Fruit fly (Drosophila melanogaster): Measurements from ENCODE around the gene CG10359.

CG10359 gene

dm6 chr3L:3611892-3612291 lies at the start of gene CG10359:
TSS of gene CG10359 (plus strand) at chr3L:3612192.
- TF ChIP-seq ttk (optimal IDR thresholded peaks at IDR 0.05) = no peak
- no peak for TF ChIP-seq h (optimal IDR thresholded peaks at IDR 0.05)
- no peak for TF ChIP-seq Myc (optimal IDR thresholded peaks at IDR 0.05)
- no peak for TF ChIP-seq psq (optimal IDR thresholded peaks at IDR 0.05)
- TF ChIP-seq insv (optimal IDR thresholded peaks at IDR 0.05) = no peak
- TF ChIP-seq Sin3A (optimal IDR thresholded peaks at IDR 0.05) = no peak

DNA sequence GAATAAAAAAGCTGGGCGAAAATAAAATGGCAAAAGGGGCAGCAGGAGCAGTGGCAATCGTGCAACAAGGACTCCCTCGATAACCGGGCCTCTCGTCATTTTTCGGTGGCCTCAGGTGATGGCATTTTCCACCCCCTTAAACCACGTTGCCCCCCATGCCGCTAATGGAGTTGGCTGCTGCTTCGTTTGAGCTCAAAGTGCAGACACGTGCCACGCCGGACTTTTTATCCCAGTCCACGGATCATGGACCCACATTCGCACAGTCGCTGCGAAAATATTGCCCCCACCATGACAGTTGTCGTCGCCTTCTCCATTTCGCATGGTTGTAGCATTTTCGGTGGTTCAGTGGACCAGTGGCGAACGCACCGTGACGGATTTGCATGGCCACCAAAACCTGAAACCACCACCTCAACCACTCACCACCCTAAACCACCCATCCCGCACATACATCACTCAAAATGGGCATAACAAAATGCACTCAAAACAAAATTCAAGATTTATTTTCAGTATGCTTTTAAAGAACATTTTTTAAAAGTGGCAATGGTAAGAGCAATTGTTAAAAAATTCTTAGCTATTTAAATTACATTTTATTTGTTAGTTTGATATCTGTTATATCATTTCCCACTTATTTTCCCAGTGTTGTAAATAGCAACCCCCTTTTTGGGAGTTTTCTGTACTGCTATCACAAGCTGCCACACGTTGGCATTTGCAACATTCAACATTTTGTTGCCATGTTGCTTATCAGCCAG lies 45.1 kb upstream of the CG10359 start:
- TF ChIP-seq Myc (optimal IDR thresholded peaks at IDR 0.05) (no peak), h (optimal IDR thresholded peaks at IDR 0.05) (no peak), ttk (optimal IDR thresholded peaks at IDR 0.05) (no peak), insv (optimal IDR thresholded peaks at IDR 0.05) (no peak), Sin3A (optimal IDR thresholded peaks at IDR 0.05) (no peak), psq (optimal IDR thresholded peaks at IDR 0.05) (no peak)

dm6 chr3L:3569109-3569508 lies 42.9 kb upstream of the CG10359 start:
- TF ChIP-seq h (optimal IDR thresholded peaks at IDR 0.05) (no peak), ttk (optimal IDR thresholded peaks at IDR 0.05) (no peak), psq (optimal IDR thresholded peaks at IDR 0.05) (no peak), Myc (optimal IDR thresholded peaks at IDR 0.05) (no peak)

DNA sequence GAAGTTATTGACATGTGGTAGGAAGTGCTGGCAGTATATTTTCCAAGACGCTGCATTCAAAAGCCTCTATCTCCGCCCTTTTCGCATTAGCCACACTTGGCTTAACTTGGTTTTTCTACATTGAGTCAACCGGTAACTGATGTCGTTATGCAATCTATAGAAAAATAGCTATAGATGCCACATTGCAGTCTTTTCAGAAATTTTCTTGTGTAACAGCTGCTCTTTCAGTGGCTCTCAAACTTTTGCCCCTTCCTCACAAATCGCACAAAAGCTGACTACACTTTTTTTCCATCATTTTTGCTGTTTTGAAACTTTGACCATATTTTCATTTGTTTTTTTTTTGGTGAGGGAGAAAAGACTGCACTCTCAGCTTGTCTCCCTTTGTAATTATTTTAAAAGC lies 41.4 kb upstream of the CG10359 start:
- no peak for TF ChIP-seq Myc (optimal IDR thresholded peaks at IDR 0.05)
- TF ChIP-seq insv (optimal IDR thresholded peaks at IDR 0.05) = no peak
- no peak for TF ChIP-seq psq (optimal IDR thresholded peaks at IDR 0.05)
- no peak for TF ChIP-seq h (optimal IDR thresholded peaks at IDR 0.05)
- no peak for TF ChIP-seq ttk (optimal IDR thresholded peaks at IDR 0.05)
- TF ChIP-seq Sin3A (optimal IDR thresholded peaks at IDR 0.05) = no peak

DNA sequence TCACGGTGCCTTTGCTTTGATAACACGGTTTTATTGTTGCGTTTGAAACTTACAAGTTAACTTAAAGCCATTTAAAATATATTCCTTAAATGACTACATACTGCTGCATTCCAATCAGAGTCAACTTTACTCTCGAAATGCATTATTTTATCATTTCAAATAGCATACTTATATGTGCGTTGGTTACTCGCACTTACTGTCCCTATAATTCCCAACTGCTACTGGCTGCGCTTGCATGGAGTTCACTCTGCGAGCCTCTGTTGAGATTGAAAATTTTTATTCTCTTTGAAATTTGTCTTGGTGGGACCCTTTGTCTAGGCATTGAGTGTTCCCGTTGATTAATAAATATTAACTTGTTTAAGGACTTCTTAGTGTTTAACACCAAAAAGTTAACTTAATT lies 18.4 kb upstream of the CG10359 start:
- TF ChIP-seq ttk (optimal IDR thresholded peaks at IDR 0.05) (no peak), insv (optimal IDR thresholded peaks at IDR 0.05) (no peak), h (optimal IDR thresholded peaks at IDR 0.05) (no peak), psq (optimal IDR thresholded peaks at IDR 0.05) (no peak), Sin3A (optimal IDR thresholded peaks at IDR 0.05) (no peak), Myc (optimal IDR thresholded peaks at IDR 0.05) (no peak)

DNA sequence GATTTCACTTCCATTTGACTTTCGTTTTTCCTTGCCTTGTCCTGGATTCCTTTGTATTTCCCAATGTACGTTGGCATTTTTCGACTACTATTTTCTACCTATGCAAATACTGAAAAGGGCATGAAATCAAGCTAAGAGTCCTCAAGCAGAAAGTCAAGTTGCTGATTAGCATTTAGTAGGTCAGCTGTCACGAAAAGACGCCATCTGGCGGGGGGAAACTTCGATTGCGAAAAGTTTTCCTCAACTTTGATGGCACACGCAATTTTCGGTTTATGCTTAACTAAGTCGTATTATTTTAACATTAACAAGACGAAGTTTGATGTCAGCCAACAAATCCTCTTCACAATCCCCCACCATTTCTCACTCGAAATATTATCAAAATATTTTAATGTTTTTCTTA lies 15.6 kb upstream of the CG10359 start:
- no peak for TF ChIP-seq psq (optimal IDR thresholded peaks at IDR 0.05)
- TF ChIP-seq h (optimal IDR thresholded peaks at IDR 0.05) = no peak
- TF ChIP-seq Myc (optimal IDR thresholded peaks at IDR 0.05) = no peak
- no peak for TF ChIP-seq ttk (optimal IDR thresholded peaks at IDR 0.05)
- TF ChIP-seq insv (optimal IDR thresholded peaks at IDR 0.05) = no peak
- no peak for TF ChIP-seq Sin3A (optimal IDR thresholded peaks at IDR 0.05)

- TF ChIP-seq h (optimal IDR thresholded peaks at IDR 0.05) (no peak), ttk (optimal IDR thresholded peaks at IDR 0.05) (no peak), Myc (optimal IDR thresholded peaks at IDR 0.05) (no peak), insv (optimal IDR thresholded peaks at IDR 0.05) (no peak), Sin3A (optimal IDR thresholded peaks at IDR 0.05) (no peak), psq (optimal IDR thresholded peaks at IDR 0.05) (no peak)
These were observed 5.0 kb upstream of the CG10359 start for dm6 chr3L:3606986-3607385.

DNA sequence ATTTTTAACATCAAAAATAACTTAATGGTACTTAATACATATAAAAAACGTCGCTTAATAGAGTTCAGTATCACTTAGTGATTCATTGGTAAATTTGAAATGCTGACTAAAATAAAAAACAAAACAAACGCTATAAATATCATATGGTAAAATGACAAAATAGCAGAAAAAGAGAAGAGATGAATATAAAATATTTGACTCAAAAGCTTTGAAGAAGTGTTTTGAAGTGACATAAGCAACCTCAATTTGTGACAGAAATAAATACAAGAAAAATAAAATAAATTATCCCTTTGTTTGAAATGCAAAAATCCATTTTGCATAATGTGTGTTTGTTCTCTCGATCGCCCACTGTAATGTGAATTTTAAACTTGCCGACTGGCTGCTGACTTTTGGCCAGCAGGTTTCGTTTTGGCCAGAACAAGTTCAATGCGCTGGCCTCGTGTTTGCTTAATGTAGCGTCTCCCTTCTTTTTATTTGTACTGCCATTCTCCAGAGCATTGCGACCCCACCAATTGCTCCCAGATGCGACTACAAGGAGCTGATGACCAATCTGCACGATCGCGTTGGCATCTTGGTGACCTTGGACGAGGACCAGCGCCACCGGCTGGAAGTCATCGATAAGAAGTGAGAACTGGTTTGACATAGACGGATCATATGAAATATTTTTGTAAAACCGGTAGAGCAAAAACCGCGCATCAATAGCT lies 742 bp downstream of the CG10359 start:
- TF ChIP-seq ttk (optimal IDR thresholded peaks at IDR 0.05) (no peak), h (optimal IDR thresholded peaks at IDR 0.05) (no peak), Myc (optimal IDR thresholded peaks at IDR 0.05) (no peak), insv (optimal IDR thresholded peaks at IDR 0.05) (no peak)

- TF ChIP-seq psq (optimal IDR thresholded peaks at IDR 0.05) (no peak), Myc (optimal IDR thresholded peaks at IDR 0.05) (no peak), Sin3A (optimal IDR thresholded peaks at IDR 0.05) (no peak), insv (optimal IDR thresholded peaks at IDR 0.05) (no peak), h (optimal IDR thresholded peaks at IDR 0.05) (no peak), ttk (optimal IDR thresholded peaks at IDR 0.05) (no peak)
These were observed 3.1 kb downstream of the CG10359 start, which contains the start of gene CG10357 for dm6 chr3L:3615082-3615481. TSS of gene CG10357 (plus strand) at chr3L:3615382.

DNA sequence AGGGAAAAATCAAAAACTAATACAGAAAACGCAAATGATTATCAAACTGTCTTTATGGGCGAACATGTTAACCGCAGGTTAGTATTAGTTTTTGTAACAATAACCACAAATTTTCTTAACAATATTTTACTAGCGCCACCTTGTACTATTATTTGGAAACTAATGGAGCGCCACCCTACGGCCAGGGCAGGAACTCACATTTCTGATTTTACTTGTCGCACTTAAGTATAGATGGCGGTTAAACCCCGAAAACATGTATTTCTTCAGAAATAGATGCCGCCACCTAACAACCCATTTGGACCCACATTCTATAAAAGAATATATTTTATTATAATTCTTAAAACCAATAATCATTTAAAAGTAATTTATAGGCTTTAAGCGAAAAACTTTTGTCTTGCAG lies 4.4 kb downstream of the CG10359 start:
- TF ChIP-seq insv (optimal IDR thresholded peaks at IDR 0.05) (no peak), Myc (optimal IDR thresholded peaks at IDR 0.05) (no peak), Sin3A (optimal IDR thresholded peaks at IDR 0.05) (no peak), h (optimal IDR thresholded peaks at IDR 0.05) (no peak), psq (optimal IDR thresholded peaks at IDR 0.05) (no peak), ttk (optimal IDR thresholded peaks at IDR 0.05) (no peak)

DNA sequence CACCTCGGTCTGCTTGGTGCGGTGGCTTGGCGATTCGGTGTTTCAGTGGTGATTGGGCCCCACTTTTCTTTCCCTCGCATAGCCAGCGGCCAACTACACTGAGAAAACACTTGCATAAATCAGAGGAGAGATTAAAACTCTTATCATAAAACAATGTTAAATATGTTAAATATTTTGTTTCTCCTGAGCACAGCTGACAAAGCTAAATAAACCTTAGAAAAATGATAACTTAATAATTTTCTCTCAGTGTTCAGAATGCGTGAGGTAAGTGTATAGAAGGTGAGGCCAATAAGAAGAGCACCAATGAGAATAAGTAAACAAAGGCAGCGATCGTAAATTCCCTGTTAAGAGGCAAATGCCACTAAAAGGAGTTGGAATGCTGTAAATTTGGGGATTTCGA lies 5.3 kb downstream of the CG10359 start:
- TF ChIP-seq h (optimal IDR thresholded peaks at IDR 0.05) = no peak

- no peak for TF ChIP-seq ttk (optimal IDR thresholded peaks at IDR 0.05)
- no peak for TF ChIP-seq insv (optimal IDR thresholded peaks at IDR 0.05)
- TF ChIP-seq Sin3A (optimal IDR thresholded peaks at IDR 0.05) = no peak
- no peak for TF ChIP-seq psq (optimal IDR thresholded peaks at IDR 0.05)
- no peak for TF ChIP-seq h (optimal IDR thresholded peaks at IDR 0.05)
- TF ChIP-seq Myc (optimal IDR thresholded peaks at IDR 0.05) = no peak
These were observed 8.9 kb downstream of the CG10359 start, which contains the start of gene CG14974 for dm6 chr3L:3620932-3621331. TSS of gene CG14974 (minus strand) at chr3L:3621032.

DNA sequence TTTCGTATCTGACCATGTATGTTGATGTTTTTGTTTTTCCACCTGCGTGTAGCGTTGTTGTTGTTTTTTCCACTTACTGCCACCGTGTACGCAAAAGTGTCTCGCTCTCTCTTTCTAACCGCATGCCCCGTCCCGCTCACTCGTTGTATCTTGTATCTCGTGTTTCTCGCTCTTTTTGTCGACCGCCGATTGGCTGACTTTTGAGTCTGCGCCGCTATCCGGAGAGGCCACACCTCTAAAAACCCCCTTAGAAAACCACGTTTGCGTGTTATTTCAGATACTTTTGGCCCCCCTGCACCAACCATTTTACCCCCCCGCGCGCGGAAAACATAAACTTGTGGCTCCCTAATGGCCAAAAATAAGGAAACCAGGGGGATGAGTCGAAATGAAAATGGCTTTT lies 12.9 kb downstream of the CG10359 start:
- no peak for TF ChIP-seq psq (optimal IDR thresholded peaks at IDR 0.05)
